Fruit fly (Drosophila melanogaster) whole organism, prepupa: ENCODE measurements around the gene Nthl1.

Experiments used
- CG11762 ChIP-seq: fragments of 200-800 bp; sonication (Bioruptor generic); optimal IDR thresholded peaks from 3 replicates; lab custom pipeline; 2016; ENCODE audit warnings: missing biosample characterization, missing genetic modification characterization; ENCODE audit not compliant: insufficient read depth
- CG3919 ChIP-seq: fragments of 200-800 bp; sonication (Bioruptor generic); optimal IDR thresholded peaks from 3 replicates; lab custom pipeline; 2016; ENCODE audit warnings: missing biosample characterization, missing genetic modification characterization
- CG8119 ChIP-seq: fragments of 200-800 bp; sonication (Bioruptor generic); IDR thresholded peaks from 3 replicates; pipeline ENCODE4 v1.3.6; 2022; ENCODE audit warnings: missing biosample characterization, missing genetic modification characterization
- Ets96B ChIP-seq: fragments of 200-800 bp; optimal IDR thresholded peaks from 2 replicates; lab custom pipeline; 2019; ENCODE audit warnings: missing biosample characterization, mild to moderate bottlenecking, missing genetic modification characterization, moderate library complexity
- Hr4 ChIP-seq: fragments of 200-800 bp; sonication (Bioruptor generic); optimal IDR thresholded peaks from 3 replicates; lab custom pipeline; 2016; ENCODE audit warnings: missing biosample characterization, missing genetic modification characterization
- Sox102F ChIP-seq: fragments of 200-800 bp; sonication (Bioruptor generic); optimal IDR thresholded peaks from 2 replicates; lab custom pipeline; 2016; ENCODE audit warnings: missing biosample characterization, mild to moderate bottlenecking, missing genetic modification characterization
- Sox15 ChIP-seq: fragments of 200-800 bp; sonication (Bioruptor generic); optimal IDR thresholded peaks from 3 replicates; lab custom pipeline; 2016; ENCODE audit warnings: missing biosample characterization, missing genetic modification characterization
- pdm3 ChIP-seq: fragments of 200-800 bp; sonication (Bioruptor generic); optimal IDR thresholded peaks from 3 replicates; lab custom pipeline; 2016; ENCODE audit warnings: missing biosample characterization, missing genetic modification characterization

- TF ChIP-seq CG11762 (GFP tag; lab: Kevin White, UChicago) (peak; percentile 73), pdm3 (GFP tag; lab: Kevin White, UChicago) (peak; percentile 65), Ets96B (peak; percentile 74), CG8119 (GFP tag; lab: Robert Waterston, UW) (0 out of 3 replicates have a peak, but pooled peaks have one; percentile 43), Hr4 (GFP tag; lab: Kevin White, UChicago) (peak; percentile 53), Sox102F (GFP tag; lab: Kevin White, UChicago) (peak; percentile 77), CG3919 (GFP tag; lab: Kevin White, UChicago) (peak; percentile 64), Sox15 (peak; percentile 45)
Observed at dm6 chr2L:20912789-20913300, 14.8 kb downstream of the Nthl1 start.
